Fruit fly (Drosophila melanogaster): ENCODE results near the gene mfr.

The mfr gene

dm6 chr3L:8920710-8921109, 8.2 kb upstream of the mfr start:
- TF ChIP-seq sv (GFP tag; optimal IDR thresholded peaks at IDR 0.05) (peak; percentile 15), Sp1 (GFP tag; optimal IDR thresholded peaks at IDR 0.05) (no peak), br (GFP tag; optimal IDR thresholded peaks at IDR 0.05) (peak; percentile 48), HLH106 (tag; optimal IDR thresholded peaks at IDR 0.05) (peak; percentile 1), Dif (GFP tag; optimal IDR thresholded peaks at IDR 0.05; ENCODE audit: partially characterized antibody) (no peak), h (GFP tag; optimal IDR thresholded peaks at IDR 0.05) (peak; percentile 35), fru (GFP tag; optimal IDR thresholded peaks at IDR 0.05) (peak; percentile 32), ey (GFP tag; optimal IDR thresholded peaks at IDR 0.05) (peak; percentile 25), rgr (GFP tag; optimal IDR thresholded peaks at IDR 0.05) (peak; percentile 25), OdsH (GFP tag; optimal IDR thresholded peaks at IDR 0.05) (peak; percentile 14), foxo (GFP tag; optimal IDR thresholded peaks at IDR 0.05) (peak in 1 of 2 experiments; percentile 35), dl (GFP tag; optimal IDR thresholded peaks at IDR 0.05; ENCODE audit: insufficient read depth in 1 of 2, partially characterized antibody in 2 of 2) (no peak)

- TF ChIP-seq psq (GFP tag; optimal IDR thresholded peaks at IDR 0.05), result no peak
- no peak for TF ChIP-seq Sp1 (GFP tag; optimal IDR thresholded peaks at IDR 0.05)
These were observed 7.2 kb upstream of the mfr start for dm6 chr3L:8919678-8920077.

- TF ChIP-seq sage (GFP tag; optimal IDR thresholded peaks at IDR 0.05) (no peak), Dif (GFP tag; optimal IDR thresholded peaks at IDR 0.05; ENCODE audit: partially characterized antibody) (peak; percentile 44), HLH106 (tag; optimal IDR thresholded peaks at IDR 0.05) (peak; percentile 36), Jra (GFP tag; optimal IDR thresholded peaks at IDR 0.05) (peak; percentile 40), br (GFP tag; optimal IDR thresholded peaks at IDR 0.05) (peak; percentile 62), jim (GFP tag; optimal IDR thresholded peaks at IDR 0.05) (no peak), fru (GFP tag; optimal IDR thresholded peaks at IDR 0.05) (peak; percentile 79), Myc (optimal IDR thresholded peaks at IDR 0.05) (no peak), sv (GFP tag; optimal IDR thresholded peaks at IDR 0.05) (no peak), rgr (GFP tag; optimal IDR thresholded peaks at IDR 0.05) (peak; percentile 18), Hnf4 (GFP tag; optimal IDR thresholded peaks at IDR 0.05) (peak; percentile 29), Abd-B (GFP tag; optimal IDR thresholded peaks at IDR 0.05) (no peak), CG32264 (GFP tag; optimal IDR thresholded peaks at IDR 0.05) (no peak), ey (GFP tag; optimal IDR thresholded peaks at IDR 0.05) (peak; percentile 69), pan (optimal IDR thresholded peaks at IDR 0.05) (no peak), woc (GFP tag; optimal IDR thresholded peaks at IDR 0.05) (peak; percentile 77), foxo (GFP tag; optimal IDR thresholded peaks at IDR 0.05) (peak in 1 of 2 experiments; percentile 72), OdsH (GFP tag; optimal IDR thresholded peaks at IDR 0.05) (peak; percentile 63), Hr83 (GFP tag; optimal IDR thresholded peaks at IDR 0.05; ENCODE audit: poor library complexity, severe bottlenecking) (no peak), usp (GFP tag; optimal IDR thresholded peaks at IDR 0.05) (no peak), h (GFP tag; optimal IDR thresholded peaks at IDR 0.05) (peak; percentile 56), GATAd (GFP tag; optimal IDR thresholded peaks at IDR 0.05) (no peak), dl (GFP tag; optimal IDR thresholded peaks at IDR 0.05; ENCODE audit: insufficient read depth in 1 of 2, partially characterized antibody in 2 of 2) (no peak), psq (GFP tag; optimal IDR thresholded peaks at IDR 0.05) (peak; percentile 76), CrebA (GFP tag; optimal IDR thresholded peaks at IDR 0.05; ENCODE audit: borderline replicate concordance) (no peak), dmrt93B (GFP tag; optimal IDR thresholded peaks at IDR 0.05) (peak; percentile 51), tai (GFP tag; optimal IDR thresholded peaks at IDR 0.05) (no peak), brk (GFP tag; optimal IDR thresholded peaks at IDR 0.05) (no peak), Hr78 (GFP tag; optimal IDR thresholded peaks at IDR 0.05) (no peak), Mio (GFP tag; optimal IDR thresholded peaks at IDR 0.05) (no peak), Sp1 (GFP tag; optimal IDR thresholded peaks at IDR 0.05) (peak; percentile 62)
These were observed 1.2 kb upstream of the mfr start for dm6 chr3L:8913537-8914108.

- TF ChIP-seq psq (GFP tag; optimal IDR thresholded peaks at IDR 0.05), result no peak
- no peak for TF ChIP-seq N (GFP tag; optimal IDR thresholded peaks at IDR 0.05)
- TF ChIP-seq fru (GFP tag; optimal IDR thresholded peaks at IDR 0.05), result no peak
- no peak for TF ChIP-seq rgr (GFP tag; optimal IDR thresholded peaks at IDR 0.05)
- no peak for TF ChIP-seq sv (GFP tag; optimal IDR thresholded peaks at IDR 0.05)
- TF ChIP-seq Hr83 (GFP tag; optimal IDR thresholded peaks at IDR 0.05; ENCODE audit: poor library complexity, severe bottlenecking), result no peak
- no peak for TF ChIP-seq Abd-B (GFP tag; optimal IDR thresholded peaks at IDR 0.05)
- no peak for TF ChIP-seq Vsx2 (GFP tag; optimal IDR thresholded peaks at IDR 0.05; ENCODE audit: partially characterized antibody)
- TF ChIP-seq Hr78 (GFP tag; optimal IDR thresholded peaks at IDR 0.05), result no peak
- TF ChIP-seq ey (GFP tag; optimal IDR thresholded peaks at IDR 0.05), result no peak
These were observed 7.4 kb downstream of the mfr start, which contains the start of gene TrpA1 for dm6 chr3L:8905100-8905499. TSS of gene TrpA1 (minus strand) at chr3L:8905200.
